Fruit fly (Drosophila melanogaster): Measurements from ENCODE around the gene tal-3A.

The tal-3A gene

dm6 chr3R:13857339-13857738 lies 44.4 kb downstream of the tal-3A start (continued):
- TF ChIP-seq CG31627 (GFP tag; optimal IDR thresholded peaks at IDR 0.05) (no peak), fkh (GFP tag; optimal IDR thresholded peaks at IDR 0.05) (no peak), CG8319 (GFP tag; optimal IDR thresholded peaks at IDR 0.05) (no peak), pdm3 (GFP tag; optimal IDR thresholded peaks at IDR 0.05) (peak; percentile 41), CG6163 (GFP tag; IDR thresholded peaks at IDR 0.05) (peak; percentile 78), CG34406 (GFP tag; optimal IDR thresholded peaks at IDR 0.05) (peak; percentile 44), Met (GFP tag; optimal IDR thresholded peaks at IDR 0.05) (no peak), acj6 (GFP tag; optimal IDR thresholded peaks at IDR 0.05) (peak; percentile 39), Eip75B (GFP tag; optimal IDR thresholded peaks at IDR 0.05) (no peak), CG6276 (GFP tag; optimal IDR thresholded peaks at IDR 0.05) (peak; percentile 74), Ets21C (GFP tag; optimal IDR thresholded peaks at IDR 0.05) (no peak), CG9139 (GFP tag; optimal IDR thresholded peaks at IDR 0.05) (no peak), svp (GFP tag) (peak; percentile 61), net (GFP tag; optimal IDR thresholded peaks at IDR 0.05) (peak; percentile 63), CG7368 (GFP tag; optimal IDR thresholded peaks at IDR 0.05) (peak; percentile 19), CG4318 (GFP tag; optimal IDR thresholded peaks at IDR 0.05) (peak; percentile 61), CG6854 (GFP tag; optimal IDR thresholded peaks at IDR 0.05) (no peak), cyc (GFP tag; optimal IDR thresholded peaks at IDR 0.05) (no peak), dac (GFP tag; optimal IDR thresholded peaks at IDR 0.05) (peak; percentile 50), dsx (GFP tag; optimal IDR thresholded peaks at IDR 0.05; ENCODE audit: poor library complexity, severe bottlenecking) (peak; percentile 7), CG8632 (GFP tag; optimal IDR thresholded peaks at IDR 0.05) (peak; percentile 49), CG11294 (GFP tag; IDR thresholded peaks at IDR 0.05) (peak; percentile 53; the same call in 1 of the 2 replicates), Smox (GFP tag; optimal IDR thresholded peaks at IDR 0.05) (peak; percentile 14), CG3032 (tag; optimal IDR thresholded peaks at IDR 0.05) (peak; percentile 15), Hr39 (GFP tag; optimal IDR thresholded peaks at IDR 0.05) (no peak), CG10669 (GFP tag; optimal IDR thresholded peaks at IDR 0.05) (peak; percentile 41)

- TF ChIP-seq OdsH (GFP tag; optimal IDR thresholded peaks at IDR 0.05), result no peak
- TF ChIP-seq CG1621 (tag; optimal IDR thresholded peaks at IDR 0.05), result no peak
- TF ChIP-seq Ets96B (tag; optimal IDR thresholded peaks at IDR 0.05), result no peak
- TF ChIP-seq Eip78C (GFP tag), result no peak
- TF ChIP-seq CG8632 (GFP tag; optimal IDR thresholded peaks at IDR 0.05), result no peak
- no peak for TF ChIP-seq Hr38 (GFP tag; optimal IDR thresholded peaks at IDR 0.05)
- no peak for TF ChIP-seq CG3919 (GFP tag; optimal IDR thresholded peaks at IDR 0.05)
- TF ChIP-seq CG10631 (GFP tag; optimal IDR thresholded peaks at IDR 0.05), result no peak
- no peak for TF ChIP-seq CG15336 (GFP tag; IDR thresholded peaks at IDR 0.05)
- TF ChIP-seq Blimp-1 (GFP tag; optimal IDR thresholded peaks at IDR 0.05), result no peak
- TF ChIP-seq esn (GFP tag; optimal IDR thresholded peaks at IDR 0.05), result no peak
- no peak for TF ChIP-seq Lpt (GFP tag; optimal IDR thresholded peaks at IDR 0.05)
- no peak for TF ChIP-seq CG31627 (GFP tag; optimal IDR thresholded peaks at IDR 0.05)
- TF ChIP-seq CG6276 (GFP tag; optimal IDR thresholded peaks at IDR 0.05), result no peak
- no peak for TF ChIP-seq dsx (GFP tag; optimal IDR thresholded peaks at IDR 0.05; ENCODE audit: poor library complexity, severe bottlenecking)
- no peak for TF ChIP-seq acj6 (GFP tag; optimal IDR thresholded peaks at IDR 0.05)
- TF ChIP-seq Sox14 (GFP tag; optimal IDR thresholded peaks at IDR 0.05), result no peak
- no peak for TF ChIP-seq CG8119 (GFP tag; IDR thresholded peaks at IDR 0.05)
- TF ChIP-seq Eip93F (GFP tag; optimal IDR thresholded peaks at IDR 0.05), result no peak
- TF ChIP-seq vri (GFP tag; optimal IDR thresholded peaks at IDR 0.05), result no peak
These were observed 46.3 kb downstream of the tal-3A start for dm6 chr3R:13859242-13859641.

dm6 chr3R:13861805-13862204 lies 48.9 kb downstream of the tal-3A start:
- TF ChIP-seq CG15336 (GFP tag; IDR thresholded peaks at IDR 0.05) (peak; percentile 82), CG11902 (GFP tag; optimal IDR thresholded peaks at IDR 0.05) (no peak), CG1621 (tag; optimal IDR thresholded peaks at IDR 0.05) (peak; percentile 58), CG34406 (GFP tag; optimal IDR thresholded peaks at IDR 0.05) (peak; percentile 50), CG11294 (GFP tag; IDR thresholded peaks at IDR 0.05) (no peak), CG6792 (GFP tag; optimal IDR thresholded peaks at IDR 0.05) (peak; percentile 67), Eip75B (GFP tag; optimal IDR thresholded peaks at IDR 0.05) (peak; percentile 61), Hr39 (GFP tag; optimal IDR thresholded peaks at IDR 0.05) (peak; percentile 71), ss (GFP tag; optimal IDR thresholded peaks at IDR 0.05) (peak; percentile 63 to 66), Eip93F (GFP tag; optimal IDR thresholded peaks at IDR 0.05) (no peak), dac (GFP tag; optimal IDR thresholded peaks at IDR 0.05) (peak; percentile 12), Lpt (GFP tag; optimal IDR thresholded peaks at IDR 0.05) (peak; percentile 40), net (GFP tag; optimal IDR thresholded peaks at IDR 0.05) (peak; percentile 67), CG6276 (GFP tag; optimal IDR thresholded peaks at IDR 0.05) (peak; percentile 57), CG8119 (GFP tag; IDR thresholded peaks at IDR 0.05) (peak; percentile 81), Sox102F (GFP tag; optimal IDR thresholded peaks at IDR 0.05) (peak; percentile 45), acj6 (GFP tag; optimal IDR thresholded peaks at IDR 0.05) (peak; percentile 70), CG32006 (GFP tag; optimal IDR thresholded peaks at IDR 0.05) (peak; percentile 79), salr (GFP tag; optimal IDR thresholded peaks at IDR 0.05) (peak; percentile 25 to 62), cyc (GFP tag; optimal IDR thresholded peaks at IDR 0.05) (peak; percentile 41), lz (GFP tag; optimal IDR thresholded peaks at IDR 0.05) (peak; percentile 70)
